Fruit fly (Drosophila melanogaster): ENCODE measurements around the gene CG9135.

CG9135 gene

dm6 chr2L:6047528-6048160 lies 3.0 kb upstream of the CG9135 start, which contains the start of gene IPIP (continued):
- 0 out of 2 replicates have a peak, but pooled peaks have one; percentile 36 for TF ChIP-seq sob (GFP tag; IDR thresholded peaks at IDR 0.05)
- TF ChIP-seq CG8290 (GFP tag; optimal IDR thresholded peaks at IDR 0.05), result no peak
- peak in 1 of 2 experiments; percentile 66 for TF ChIP-seq CG8290 (tag; optimal IDR thresholded peaks at IDR 0.05)
- no peak for TF ChIP-seq Drgx (GFP tag; IDR thresholded peaks at IDR 0.05)
- peak; percentile 41 for TF ChIP-seq CG2129 (GFP tag; IDR thresholded peaks at IDR 0.05; ENCODE audit: partially characterized antibody)
- TF ChIP-seq pan (optimal IDR thresholded peaks at IDR 0.05), result no peak
- peak in 1 of 2 experiments; percentile 43 for TF ChIP-seq pan (GFP tag; optimal IDR thresholded peaks at IDR 0.05 in 1 of 2, IDR thresholded peaks at IDR 0.05 in 1 of 2)
- peak; percentile 28 for TF ChIP-seq Dp (GFP tag; optimal IDR thresholded peaks at IDR 0.05)
- TF ChIP-seq Sox100B (GFP tag; optimal IDR thresholded peaks at IDR 0.05), result no peak
- TF ChIP-seq tgo (GFP tag; IDR thresholded peaks at IDR 0.05), result peak; percentile 29; the same call in 1 of the 3 replicates
- peak; percentile 13 for TF ChIP-seq CG10267 (tag; optimal IDR thresholded peaks at IDR 0.05)
- peak in 1 of 2 experiments; percentile 3 for TF ChIP-seq bsh (GFP tag; optimal IDR thresholded peaks at IDR 0.05)
- TF ChIP-seq Blimp-1 (GFP tag; optimal IDR thresholded peaks at IDR 0.05), result peak; percentile 19
- TF ChIP-seq Mrtf (GFP tag; IDR thresholded peaks at IDR 0.05), result peak; percentile 22; the same call in 1 of the 3 replicates
- TF ChIP-seq Vsx1 (GFP tag; optimal IDR thresholded peaks at IDR 0.05), result no peak
- peak; percentile 79 for TF ChIP-seq CG9932 (GFP tag; IDR thresholded peaks at IDR 0.05)
- TF ChIP-seq CG17829 (tag; optimal IDR thresholded peaks at IDR 0.05), result peak; percentile 44
- no peak for TF ChIP-seq prd (optimal IDR thresholded peaks at IDR 0.05)
- TF ChIP-seq prd (GFP tag; IDR thresholded peaks at IDR 0.05), result peak; percentile 44; the same call in 1 of the 3 replicates
- peak; percentile 28 for TF ChIP-seq bigmax (GFP tag; optimal IDR thresholded peaks at IDR 0.05)
- peak; percentile 24 for TF ChIP-seq CG31365 (tag; optimal IDR thresholded peaks at IDR 0.05)
- no peak for TF ChIP-seq pho (GFP tag; optimal IDR thresholded peaks at IDR 0.05)
- TF ChIP-seq Gug (GFP tag; IDR thresholded peaks at IDR 0.05), result peak; percentile 63; the same call in 1 of the 4 replicates
- peak; percentile 73 for TF ChIP-seq vnd (GFP tag; IDR thresholded peaks at IDR 0.05; ENCODE audit: partially characterized antibody)
- TF ChIP-seq lilli (GFP tag; optimal IDR thresholded peaks at IDR 0.05), result peak; percentile 34
- no peak for TF ChIP-seq CG4360 (GFP tag; IDR thresholded peaks at IDR 0.05)
- TF ChIP-seq CG16779 (GFP tag; IDR thresholded peaks at IDR 0.05), result 0 out of 2 replicates have a peak, but pooled peaks have one; percentile 50
- TF ChIP-seq Camta (GFP tag; optimal IDR thresholded peaks at IDR 0.05), result no peak
- TF ChIP-seq nau (GFP tag; optimal IDR thresholded peaks at IDR 0.05), result no peak
- no peak for TF ChIP-seq Optix (GFP tag; IDR thresholded peaks at IDR 0.05)
- peak; percentile 33; the same call in 1 of the 2 replicates for TF ChIP-seq Adf1 (GFP tag; IDR thresholded peaks at IDR 0.05)
- TF ChIP-seq CG18599 (GFP tag; optimal IDR thresholded peaks at IDR 0.05), result peak; percentile 15
- peak; percentile 74; the same call in 3 of the 4 replicates for TF ChIP-seq Dll (GFP tag; IDR thresholded peaks at IDR 0.05; ENCODE audit: partially characterized antibody)
- peak; percentile 83 for TF ChIP-seq pzg (GFP tag; optimal IDR thresholded peaks at IDR 0.05)
- no peak for TF ChIP-seq CG4854 (GFP tag; optimal IDR thresholded peaks at IDR 0.05)
- peak; percentile 67 for TF ChIP-seq CG32532 (GFP tag; IDR thresholded peaks at IDR 0.05)
- peak; percentile 12 for TF ChIP-seq CG2678 (tag; optimal IDR thresholded peaks at IDR 0.05)
- TF ChIP-seq Dbx (GFP tag; IDR thresholded peaks at IDR 0.05), result peak; percentile 52; the same call in 2 of the 3 replicates
- TF ChIP-seq slbo (GFP tag; IDR thresholded peaks at IDR 0.05), result peak; percentile 66
- peak; percentile 3 for TF ChIP-seq Meics (GFP tag; optimal IDR thresholded peaks at IDR 0.05)
- no peak for TF ChIP-seq klu (GFP tag; IDR thresholded peaks at IDR 0.05)
- TF ChIP-seq tio (GFP tag; optimal IDR thresholded peaks at IDR 0.05), result no peak
- peak; percentile 57 for TF ChIP-seq Bdp1 (GFP tag; optimal IDR thresholded peaks at IDR 0.05)
- peak; percentile 57 for TF ChIP-seq CG9797 (GFP tag; optimal IDR thresholded peaks at IDR 0.05)
- TF ChIP-seq CG12769 (tag; optimal IDR thresholded peaks at IDR 0.05), result peak; percentile 31
- peak; percentile 43; the same call in 1 of the 2 replicates for TF ChIP-seq Rx (GFP tag; IDR thresholded peaks at IDR 0.05)
- no peak for TF ChIP-seq schlank (tag; optimal IDR thresholded peaks at IDR 0.05)
- TF ChIP-seq CG12391 (tag; optimal IDR thresholded peaks at IDR 0.05), result peak; percentile 12
- TF ChIP-seq CG43689 (GFP tag; IDR thresholded peaks at IDR 0.05), result no peak
- peak; percentile 32; the same call in 1 of the 2 replicates for TF ChIP-seq ara (GFP tag; IDR thresholded peaks at IDR 0.05)
